Worm (Caenorhabditis elegans): ENCODE measurements around the gene gmn-1.

Gene gmn-1

ce11 chrIII:12226089-12226682, 1.1 kb upstream of the gmn-1 start, which contains the start of the genes Y75B8A.18 and Y75B8A.19:
Y75B8A.18 (minus strand) TSS chrIII:12226230.
Y75B8A.19 (plus strand) TSS chrIII:12226632.
- TF ChIP-seq F13C5.2 (tag; optimal IDR thresholded peaks at IDR 0.05): no peak
- no peak for TF ChIP-seq ceh-13 (GFP tag; optimal IDR thresholded peaks at IDR 0.05)
- no peak for TF ChIP-seq ama-1 (optimal IDR thresholded peaks at IDR 0.05)
- TF ChIP-seq hnd-1 (tag; optimal IDR thresholded peaks at IDR 0.05): no peak
- no peak for TF ChIP-seq aly-1 (tag; optimal IDR thresholded peaks at IDR 0.05)
- TF ChIP-seq B0310.2 (tag; optimal IDR thresholded peaks at IDR 0.05): no peak
- no peak for TF ChIP-seq sea-1 (GFP tag; conservative IDR thresholded peaks at IDR 0.05)
- no peak for TF ChIP-seq scrt-1 (GFP tag; IDR thresholded peaks at IDR 0.05)
- no peak for TF ChIP-seq ceh-36 (tag; optimal IDR thresholded peaks at IDR 0.05)

ce11 chrIII:12223208-12223607, 1.9 kb downstream of the gmn-1 start:
- TF ChIP-seq scrt-1 (GFP tag; IDR thresholded peaks at IDR 0.05) (no peak), tbx-11 (GFP tag; IDR thresholded peaks at IDR 0.05) (no peak)

ce11 chrIII:12221452-12221851, 3.7 kb downstream of the gmn-1 start:
- TF ChIP-seq ets-7 (tag; optimal IDR thresholded peaks at IDR 0.05): no peak
- no peak for TF ChIP-seq ceh-13 (GFP tag; optimal IDR thresholded peaks at IDR 0.05)
- no peak for TF ChIP-seq scrt-1 (GFP tag; IDR thresholded peaks at IDR 0.05)
- TF ChIP-seq F13C5.2 (tag; optimal IDR thresholded peaks at IDR 0.05): no peak
- no peak for TF ChIP-seq pes-1 (GFP tag; IDR thresholded peaks at IDR 0.05)
- TF ChIP-seq hmg-4 (GFP tag; optimal IDR thresholded peaks at IDR 0.05): no peak
- no peak for TF ChIP-seq tbx-37 (GFP tag; conservative IDR thresholded peaks at IDR 0.05)
- no peak for TF ChIP-seq ceh-36 (tag; optimal IDR thresholded peaks at IDR 0.05)
- TF ChIP-seq flt-1 (GFP tag; IDR thresholded peaks at IDR 0.05): no peak
- TF ChIP-seq tbx-11 (GFP tag; IDR thresholded peaks at IDR 0.05): no peak

- TF ChIP-seq flt-1 (GFP tag; IDR thresholded peaks at IDR 0.05): no peak
- TF ChIP-seq ets-7 (tag; optimal IDR thresholded peaks at IDR 0.05): no peak
- TF ChIP-seq scrt-1 (GFP tag; IDR thresholded peaks at IDR 0.05): no peak
- no peak for TF ChIP-seq pes-1 (GFP tag; IDR thresholded peaks at IDR 0.05)
- no peak for TF ChIP-seq hmg-4 (GFP tag; optimal IDR thresholded peaks at IDR 0.05)
- no peak for TF ChIP-seq tbx-11 (GFP tag; IDR thresholded peaks at IDR 0.05)
- TF ChIP-seq ama-1 (optimal IDR thresholded peaks at IDR 0.05): no peak
- TF ChIP-seq ceh-13 (GFP tag; optimal IDR thresholded peaks at IDR 0.05): no peak
- TF ChIP-seq sea-1 (GFP tag; conservative IDR thresholded peaks at IDR 0.05): no peak
- TF ChIP-seq tbx-37 (GFP tag; conservative IDR thresholded peaks at IDR 0.05): no peak
- no peak for TF ChIP-seq B0310.2 (tag; optimal IDR thresholded peaks at IDR 0.05)
- TF ChIP-seq aly-1 (tag; optimal IDR thresholded peaks at IDR 0.05): no peak
- no peak for TF ChIP-seq ceh-36 (tag; optimal IDR thresholded peaks at IDR 0.05)
- no peak for TF ChIP-seq F13C5.2 (tag; optimal IDR thresholded peaks at IDR 0.05)
- no peak for TF ChIP-seq hnd-1 (tag; optimal IDR thresholded peaks at IDR 0.05)
- no peak for TF ChIP-seq tra-4 (tag; optimal IDR thresholded peaks at IDR 0.05)
- TF ChIP-seq hmbx-1 (tag; optimal IDR thresholded peaks at IDR 0.05): no peak
These were observed 4.3 kb downstream of the gmn-1 start for ce11 chrIII:12220820-12221219.

ce11 chrIII:12218633-12219097, 6.5 kb downstream of the gmn-1 start, which contains the start of the genes gex-4 and gphr-1:
gex-4 (minus strand) TSS chrIII:12218634.
gphr-1 (plus strand) TSS chrIII:12219047.
- TF ChIP-seq hmbx-1 (tag; optimal IDR thresholded peaks at IDR 0.05): no peak
- 0 out of 2 replicates have a peak, but pooled peaks have one; percentile 2 for TF ChIP-seq tbx-37 (GFP tag; conservative IDR thresholded peaks at IDR 0.05)

- no peak for TF ChIP-seq ama-1 (optimal IDR thresholded peaks at IDR 0.05)
- no peak for TF ChIP-seq tbx-37 (GFP tag; conservative IDR thresholded peaks at IDR 0.05)
- no peak for TF ChIP-seq hmg-4 (GFP tag; optimal IDR thresholded peaks at IDR 0.05)
These were observed 7.1 kb downstream of the gmn-1 start for ce11 chrIII:12218078-12218477.

ce11 chrIII:12215596-12215995, 9.5 kb downstream of the gmn-1 start, which contains the start of gene Y75B8A.13:
Y75B8A.13 (minus strand) TSS chrIII:12215696.
- TF ChIP-seq tbx-37 (GFP tag; conservative IDR thresholded peaks at IDR 0.05) (no peak), sea-1 (GFP tag; conservative IDR thresholded peaks at IDR 0.05) (no peak), flt-1 (GFP tag; IDR thresholded peaks at IDR 0.05) (no peak)

- TF ChIP-seq hmbx-1 (tag; optimal IDR thresholded peaks at IDR 0.05): no peak
- TF ChIP-seq scrt-1 (GFP tag; IDR thresholded peaks at IDR 0.05): no peak
- no peak for TF ChIP-seq pes-1 (GFP tag; IDR thresholded peaks at IDR 0.05)
- no peak for TF ChIP-seq ets-7 (tag; optimal IDR thresholded peaks at IDR 0.05)
- TF ChIP-seq ama-1 (optimal IDR thresholded peaks at IDR 0.05): no peak
- TF ChIP-seq hnd-1 (tag; optimal IDR thresholded peaks at IDR 0.05): no peak
- no peak for TF ChIP-seq ceh-36 (tag; optimal IDR thresholded peaks at IDR 0.05)
- TF ChIP-seq ceh-13 (GFP tag; optimal IDR thresholded peaks at IDR 0.05): no peak
- no peak for TF ChIP-seq flt-1 (GFP tag; IDR thresholded peaks at IDR 0.05)
These were observed 17.6 kb downstream of the gmn-1 start for ce11 chrIII:12207574-12207973.

ce11 chrIII:12205271-12205670, 19.9 kb downstream of the gmn-1 start:
- TF ChIP-seq scrt-1 (GFP tag; IDR thresholded peaks at IDR 0.05): no peak
- TF ChIP-seq tbx-11 (GFP tag; IDR thresholded peaks at IDR 0.05): no peak
- TF ChIP-seq hmg-4 (GFP tag; optimal IDR thresholded peaks at IDR 0.05): no peak
- no peak for TF ChIP-seq ceh-13 (GFP tag; optimal IDR thresholded peaks at IDR 0.05)
- TF ChIP-seq sea-1 (GFP tag; conservative IDR thresholded peaks at IDR 0.05): no peak
- no peak for TF ChIP-seq tra-4 (tag; optimal IDR thresholded peaks at IDR 0.05)
- TF ChIP-seq ceh-36 (tag; optimal IDR thresholded peaks at IDR 0.05): no peak
- no peak for TF ChIP-seq pes-1 (GFP tag; IDR thresholded peaks at IDR 0.05)
- no peak for TF ChIP-seq ets-7 (tag; optimal IDR thresholded peaks at IDR 0.05)
- no peak for TF ChIP-seq flt-1 (GFP tag; IDR thresholded peaks at IDR 0.05)

All from whole organism, early embryonic.